Worm (Caenorhabditis elegans): ENCODE results near the gene C06B3.16.

C06B3.16 gene

ce11 chrV:13907557-13908104 is 23.7 kb upstream of the C06B3.16 start (continued):
- 0 out of 4 replicates have a peak, but pooled peaks of 1 of the 2 experiments have one; percentile 52 for TF ChIP-seq madf-5 (GFP tag; IDR thresholded peaks at IDR 0.05)
- peak; percentile 69; the same call in 1 of the 2 replicates for TF ChIP-seq mdt-29 (GFP tag; IDR thresholded peaks at IDR 0.05)
- no peak for TF ChIP-seq rbr-2 (tag; optimal IDR thresholded peaks at IDR 0.05)
- no peak for TF ChIP-seq nhr-111 (GFP tag; optimal IDR thresholded peaks at IDR 0.05)
- TF ChIP-seq sdz-12 (GFP tag; optimal IDR thresholded peaks at IDR 0.05), result peak; percentile 13
- no peak for TF ChIP-seq ceh-82 (tag; optimal IDR thresholded peaks at IDR 0.05)
- TF ChIP-seq mes-2 (tag; optimal IDR thresholded peaks at IDR 0.05; ENCODE audit: poor library complexity, severe bottlenecking), result peak; percentile 52
- TF ChIP-seq F37D6.2 (tag; optimal IDR thresholded peaks at IDR 0.05), result no peak
- no peak for TF ChIP-seq unc-62 (GFP tag; optimal IDR thresholded peaks at IDR 0.05 in 1 of 2)
- TF ChIP-seq unc-62 (tag; optimal IDR thresholded peaks at IDR 0.05), result no peak
- no peak for TF ChIP-seq nhr-48 (tag; optimal IDR thresholded peaks at IDR 0.05)
- no peak for TF ChIP-seq zfp-2 (tag; optimal IDR thresholded peaks at IDR 0.05)
- peak; percentile 69 to 72 for TF ChIP-seq lsy-2 (tag; optimal IDR thresholded peaks at IDR 0.05)
- TF ChIP-seq F10B5.3 (tag; optimal IDR thresholded peaks at IDR 0.05), result no peak
- TF ChIP-seq nhr-10 (tag; optimal IDR thresholded peaks at IDR 0.05), result peak; percentile 51
- TF ChIP-seq F44E2.7 (GFP tag; IDR thresholded peaks at IDR 0.05), result no peak
- TF ChIP-seq R02D3.7 (tag; optimal IDR thresholded peaks at IDR 0.05), result no peak
- peak; percentile 56 for TF ChIP-seq dmd-6 (GFP tag; IDR thresholded peaks at IDR 0.05)
- no peak for TF ChIP-seq lin-13 (GFP tag; optimal IDR thresholded peaks at IDR 0.05)
- TF ChIP-seq tag-97 (GFP tag; IDR thresholded peaks at IDR 0.05), result no peak
- peak; percentile 48 for TF ChIP-seq nhr-28 (tag; optimal IDR thresholded peaks at IDR 0.05)
- TF ChIP-seq egl-27 (tag; optimal IDR thresholded peaks at IDR 0.05), result no peak
- TF ChIP-seq ces-1 (GFP tag; optimal IDR thresholded peaks at IDR 0.05), result no peak
- TF ChIP-seq zip-2 (tag; optimal IDR thresholded peaks at IDR 0.05), result no peak
- TF ChIP-seq ztf-11 (tag; optimal IDR thresholded peaks at IDR 0.05), result no peak
- no peak for TF ChIP-seq daf-19 (GFP tag; conservative IDR thresholded peaks at IDR 0.05)
- peak; percentile 69 for TF ChIP-seq dmd-8 (GFP tag; IDR thresholded peaks at IDR 0.05)
- peak; percentile 90 for TF ChIP-seq T26A8.4 (GFP tag; IDR thresholded peaks at IDR 0.05)
- TF ChIP-seq lin-38 (GFP tag; IDR thresholded peaks at IDR 0.05), result peak; percentile 59
- peak in 1 of 2 experiments; percentile 22 for TF ChIP-seq mdl-1 (tag; optimal IDR thresholded peaks at IDR 0.05)
- no peak for TF ChIP-seq set-16 (GFP tag; IDR thresholded peaks at IDR 0.05)
- TF ChIP-seq lin-29 (GFP tag; IDR thresholded peaks at IDR 0.05), result no peak
- TF ChIP-seq dpl-1 (GFP tag; optimal IDR thresholded peaks at IDR 0.05), result no peak
- peak; percentile 27; the same call in 1 of the 2 replicates for TF ChIP-seq snpc-1.2 (GFP tag; IDR thresholded peaks at IDR 0.05)
- peak; percentile 34; the same call in 1 of the 2 replicates for TF ChIP-seq madf-9 (GFP tag; conservative IDR thresholded peaks at IDR 0.05)
- no peak for TF ChIP-seq saeg-2 (GFP tag; IDR thresholded peaks at IDR 0.05)

ce11 chrV:13908120-13908915 is 23.0 kb upstream of the C06B3.16 start:
- peak; percentile 7 for TF ChIP-seq T26A8.4 (GFP tag; IDR thresholded peaks at IDR 0.05)
- TF ChIP-seq aha-1 (tag), result peak; percentile 72
- TF ChIP-seq Y48G9A.11 (GFP tag; IDR thresholded peaks at IDR 0.05), result 0 out of 2 replicates have a peak, but pooled peaks have one; percentile 24
- TF ChIP-seq unc-39 (tag; optimal IDR thresholded peaks at IDR 0.05), result no peak
- TF ChIP-seq hif-1 (tag; optimal IDR thresholded peaks at IDR 0.05), result peak in 1 of 2 experiments; percentile 18
- TF ChIP-seq sdz-12 (GFP tag; optimal IDR thresholded peaks at IDR 0.05), result peak; percentile 60
- TF ChIP-seq lin-1 (GFP tag; IDR thresholded peaks at IDR 0.05), result 0 out of 2 replicates have a peak, but pooled peaks have one; percentile 6
- no peak for TF ChIP-seq nhr-6 (tag; optimal IDR thresholded peaks at IDR 0.05)
- TF ChIP-seq daf-16 (GFP tag; optimal IDR thresholded peaks at IDR 0.05), result no peak
- TF ChIP-seq daf-16 (tag; optimal IDR thresholded peaks at IDR 0.05), result peak; percentile 3
- peak; percentile 31 for TF ChIP-seq T20F7.1 (GFP tag; optimal IDR thresholded peaks at IDR 0.05)
- no peak for TF ChIP-seq zip-2 (tag; optimal IDR thresholded peaks at IDR 0.05)
- TF ChIP-seq nhr-41 (GFP tag; IDR thresholded peaks at IDR 0.05), result no peak
- TF ChIP-seq mes-2 (tag; optimal IDR thresholded peaks at IDR 0.05; ENCODE audit: poor library complexity, severe bottlenecking), result peak; percentile 29
- 0 out of 2 replicates have a peak, but pooled peaks have one; percentile 6 for TF ChIP-seq snpc-1.2 (GFP tag; IDR thresholded peaks at IDR 0.05)
- no peak; the same call in 1 of the 2 replicates for TF ChIP-seq vab-7 (GFP tag; IDR thresholded peaks at IDR 0.05)

Measured in whole organism, L4 larva.